Worm (Caenorhabditis elegans) whole organism, L1 larva: ENCODE results near the gene sex-1.

Experiments used
- C04F5.9 ChIP-seq: sonication (generic microtip); optimal IDR thresholded peaks from 2 replicates; lab custom pipeline; 2016; ENCODE audit warnings: missing genetic modification characterization, missing compliant biosample characterization
- Y116A8C.19 ChIP-seq: sonication (generic microtip); optimal IDR thresholded peaks from 2 replicates; lab custom pipeline; 2016; ENCODE audit warnings: missing compliant biosample characterization, missing genetic modification characterization, borderline replicate concordance
- alr-1 ChIP-seq: fragments of 200-800 bp; sonication (Bioruptor generic); optimal IDR thresholded peaks from 2 replicates; lab custom pipeline; 2018; ENCODE audit warnings: borderline replicate concordance, mild to moderate bottlenecking, missing genetic modification characterization, missing compliant biosample characterization
- ama-1 ChIP-seq: fragments of 150-350 bp; optimal IDR thresholded peaks from 2 replicates; lab custom pipeline; 2014
- blmp-1 ChIP-seq: fragments of 150-350 bp; optimal IDR thresholded peaks from 2 replicates; lab custom pipeline; 2014; ENCODE audit warnings: missing biosample characterization, missing genetic modification characterization
- ceh-82 ChIP-seq, 3 experiments: fragments of 150-350 bp in 1 of 3; sonication (generic microtip) in 2 of 3; optimal IDR thresholded peaks; 2 replicates each; lab custom pipeline; 2014 to 2017; ENCODE audit warnings: missing biosample characterization in 3 of 3, missing genetic modification characterization in 3 of 3
- ceh-90 ChIP-seq: sonication (generic microtip); optimal IDR thresholded peaks from 2 replicates; lab custom pipeline; 2016; ENCODE audit warnings: missing genetic modification characterization, missing compliant biosample characterization
- dpl-1 ChIP-seq, 3 experiments: fragments of 150-350 bp in 2 of 3; sonication (generic microtip) in 1 of 3; optimal IDR thresholded peaks; 2 replicates each; lab custom pipeline; 2014 to 2017; ENCODE audit warnings: missing biosample characterization in 3 of 3, missing genetic modification characterization in 3 of 3, missing genetic modification reagents in 3 of 3
- dsc-1 ChIP-seq: sonication (generic microtip); optimal IDR thresholded peaks from 2 replicates; lab custom pipeline; 2016; ENCODE audit warnings: mild to moderate bottlenecking, missing genetic modification characterization, missing compliant biosample characterization
- efl-1 ChIP-seq, 4 experiments: fragments of 150-350 bp; optimal IDR thresholded peaks in 3 of 4; peaks in 1 of 4; 1 replicate in 1 of 4; 2 replicates in 3 of 4; lab custom pipeline; 2014; ENCODE audit warnings: missing biosample characterization in 2 of 4, missing genetic modification characterization in 2 of 4, missing genetic modification reagents in 2 of 4
- egl-13 ChIP-seq: sonication (generic microtip); optimal IDR thresholded peaks from 2 replicates; lab custom pipeline; 2016; ENCODE audit warnings: missing genotype, missing genetic modification reagents, missing genetic modification characterization, missing compliant biosample characterization
- egl-27 ChIP-seq, 2 experiments: fragments of 150-350 bp in 1 of 2; sonication (generic microtip); optimal IDR thresholded peaks; 3 replicates each; lab custom pipeline; 2017 to 2018; ENCODE audit warnings: missing biosample characterization in 2 of 2, missing genetic modification characterization in 2 of 2, missing genetic modification reagents in 2 of 2
- fkh-10 ChIP-seq: sonication (generic microtip); optimal IDR thresholded peaks from 2 replicates; lab custom pipeline; 2017; ENCODE audit warnings: missing biosample characterization, missing genetic modification reagents, missing genetic modification characterization
- fos-1 ChIP-seq: fragments of 150-350 bp; optimal IDR thresholded peaks from 2 replicates; lab custom pipeline; 2014; ENCODE audit warnings: missing biosample characterization, missing genetic modification characterization
- hlh-17 ChIP-seq: fragments of 200-800 bp; sonication (Bioruptor generic); optimal IDR thresholded peaks from 2 replicates; lab custom pipeline; 2018; ENCODE audit warnings: missing genetic modification characterization, mild to moderate bottlenecking, missing compliant biosample characterization, moderate library complexity, borderline replicate concordance
- lin-13 ChIP-seq: fragments of 150-350 bp; optimal IDR thresholded peaks from 2 replicates; lab custom pipeline; 2014; ENCODE audit warnings: missing biosample characterization, missing genetic modification reagents, missing genetic modification characterization
- lin-14 ChIP-seq: fragments of 200-800 bp; sonication (Bioruptor generic); optimal IDR thresholded peaks from 2 replicates; lab custom pipeline; 2018; ENCODE audit warnings: mild to moderate bottlenecking, missing genetic modification characterization, moderate library complexity, missing compliant biosample characterization
- lin-39 ChIP-seq: fragments of 150-350 bp; optimal IDR thresholded peaks from 2 replicates; lab custom pipeline; 2014; ENCODE audit warnings: missing biosample characterization, missing genetic modification reagents, missing genetic modification characterization
- mef-2 ChIP-seq: fragments of 150-350 bp; optimal IDR thresholded peaks from 2 replicates; lab custom pipeline; 2014; ENCODE audit warnings: missing biosample characterization, missing genetic modification characterization
- mep-1 ChIP-seq: fragments of 150-350 bp; optimal IDR thresholded peaks from 2 replicates; lab custom pipeline; 2014; ENCODE audit warnings: missing biosample characterization, missing genetic modification characterization
- nhr-20 ChIP-seq: sonication (generic microtip); optimal IDR thresholded peaks from 2 replicates; lab custom pipeline; 2016; ENCODE audit warnings: mild to moderate bottlenecking, missing genetic modification characterization, missing compliant biosample characterization
- nhr-71 ChIP-seq: sonication (generic microtip); optimal IDR thresholded peaks from 2 replicates; lab custom pipeline; 2016; ENCODE audit warnings: mild to moderate bottlenecking, missing genetic modification characterization, moderate library complexity, missing compliant biosample characterization
- nhr-90 ChIP-seq: sonication (generic microtip); optimal IDR thresholded peaks from 2 replicates; lab custom pipeline; 2016; ENCODE audit warnings: mild to moderate bottlenecking, missing genetic modification characterization, missing compliant biosample characterization; ENCODE audit not compliant: poor library complexity
- pag-3 ChIP-seq: sonication (generic microtip); optimal IDR thresholded peaks from 2 replicates; lab custom pipeline; 2017; ENCODE audit warnings: missing genetic modification characterization, mild to moderate bottlenecking, missing compliant biosample characterization, antibody characterized with exemption, borderline replicate concordance; ENCODE audit not compliant: insufficient read depth
- rnt-1 ChIP-seq: sonication (generic microtip); optimal IDR thresholded peaks from 2 replicates; lab custom pipeline; 2016; ENCODE audit warnings: mild to moderate bottlenecking, missing genetic modification characterization, moderate library complexity, missing compliant biosample characterization
- snpc-4 ChIP-seq: fragments of 150-350 bp; optimal IDR thresholded peaks from 2 replicates; lab custom pipeline; 2014; ENCODE audit warnings: missing biosample characterization, missing genetic modification characterization
- snu-23 ChIP-seq: sonication (generic microtip); optimal IDR thresholded peaks from 2 replicates; lab custom pipeline; 2016; ENCODE audit warnings: missing genetic modification characterization, missing compliant biosample characterization
- sox-4 ChIP-seq: sonication (generic microtip); optimal IDR thresholded peaks from 2 replicates; lab custom pipeline; 2016; ENCODE audit warnings: missing genetic modification characterization, missing compliant biosample characterization
- unc-130 ChIP-seq: fragments of 150-350 bp; optimal IDR thresholded peaks from 2 replicates; lab custom pipeline; 2017; ENCODE audit warnings: missing biosample characterization, missing genetic modification characterization, inconsistent platforms
- unc-98 ChIP-seq: fragments of 200-800 bp; sonication (Bioruptor generic); IDR thresholded peaks from 2 replicates; pipeline ENCODE4 v1.3.6; 2022; ENCODE audit warnings: missing genetic modification characterization, missing compliant biosample characterization

sex-1 gene

ce11 chrX:10212469-10212868 lies 7.2 kb upstream of the sex-1 start, which contains the start of gene F44A6.3:
TSS of gene F44A6.3 (plus strand) at chrX:10212769.
- TF ChIP-seq C04F5.9 (tag; lab: Kevin White, UChicago): no peak
- TF ChIP-seq sox-4: no peak
- TF ChIP-seq fos-1 (tag; lab: Kevin White, UChicago): no peak
- no peak for TF ChIP-seq pag-3 (tag; lab: Kevin White, UChicago)

- TF ChIP-seq dpl-1 (GFP tag; optimal IDR thresholded peaks at IDR 0.05; lab: Kevin White, UChicago) (no peak), lin-39 (tag; lab: Kevin White, UChicago) (no peak), nhr-90 (tag; lab: Kevin White, UChicago) (no peak), dsc-1 (tag; lab: Kevin White, UChicago) (peak; percentile 51), snpc-4 (tag; lab: Kevin White, UChicago) (no peak)
Measured at ce11 chrX:10208481-10208880, 3.3 kb upstream of the sex-1 start.

ce11 chrX:10206008-10206407 lies 787 bp upstream of the sex-1 start:
- TF ChIP-seq egl-27 (tag; optimal IDR thresholded peaks at IDR 0.05; lab: Kevin White, UChicago) (no peak), ceh-90 (tag; lab: Kevin White, UChicago) (no peak), efl-1 (optimal IDR thresholded peaks at IDR 0.05; lab: Kevin White, UChicago) (no peak), efl-1 (GFP tag; optimal IDR thresholded peaks at IDR 0.05 in 1 of 2; lab: Kevin White, UChicago) (no peak), mep-1 (no peak), lin-39 (tag; lab: Kevin White, UChicago) (no peak), Y116A8C.19 (tag; lab: Kevin White, UChicago) (no peak), hlh-17 (GFP tag; lab: Kevin White, UChicago) (no peak), snpc-4 (tag; lab: Kevin White, UChicago) (no peak), unc-98 (GFP tag; lab: Robert Waterston, UW) (no peak), snu-23 (GFP tag; lab: Kevin White, UChicago) (no peak)
- TF ChIP-seq, all 84 proteins: peak for 0

ce11 chrX:10204313-10205063 lies 733 bp downstream of the sex-1 start:
- TF ChIP-seq mef-2 (no peak), lin-14 (GFP tag; lab: Kevin White, UChicago) (peak; percentile 63), nhr-20 (tag; lab: Kevin White, UChicago) (peak; percentile 16), snu-23 (GFP tag; lab: Kevin White, UChicago) (peak; percentile 13), fkh-10 (GFP tag; lab: Kevin White, UChicago) (no peak), nhr-71 (tag; lab: Kevin White, UChicago) (peak; percentile 60), blmp-1 (peak; percentile 71), rnt-1 (peak; percentile 62), ceh-82 (tag; optimal IDR thresholded peaks at IDR 0.05; lab: Kevin White, UChicago) (no peak), mep-1 (peak; percentile 9)

- TF ChIP-seq unc-130 (tag; lab: Kevin White, UChicago) (no peak), fos-1 (tag; lab: Kevin White, UChicago) (no peak), sox-4 (no peak), ceh-90 (tag; lab: Kevin White, UChicago) (no peak), lin-13 (GFP tag; lab: Kevin White, UChicago) (no peak), dsc-1 (tag; lab: Kevin White, UChicago) (no peak), ama-1 (lab: Kevin White, UChicago) (no peak), alr-1 (tag; lab: Kevin White, UChicago) (no peak), egl-13 (no peak)
Measured at ce11 chrX:10203501-10203900, 1.7 kb downstream of the sex-1 start.
